Fruit fly (Drosophila melanogaster): Measurements from ENCODE around the gene CG33116.
A peak's percentile ranks its signal among the peaks of the same experiment; 100 is the strongest.

The CG33116 gene

DNA sequence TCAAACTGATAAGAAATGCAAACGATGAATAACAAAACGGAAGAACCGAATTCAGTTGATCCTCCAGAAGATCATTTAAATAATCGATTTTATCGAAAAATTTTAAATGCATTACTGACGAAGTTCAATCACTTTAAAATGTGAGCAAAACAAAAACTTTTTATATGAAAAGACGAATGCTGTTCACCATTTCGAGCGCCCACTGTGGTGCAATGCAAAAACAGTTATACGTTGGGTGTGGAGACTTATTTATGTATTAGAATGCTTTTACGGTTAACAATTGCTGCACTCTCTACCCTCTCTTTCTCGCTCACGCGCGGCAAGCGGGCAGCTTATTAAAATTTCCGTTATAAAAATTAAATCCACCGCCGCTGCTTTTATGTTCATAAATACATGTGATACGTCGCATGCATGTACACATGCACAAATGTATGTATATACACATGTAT is 37.6 kb downstream of the CG33116 start:
- peak; percentile 45 for TF ChIP-seq CG17801 (GFP tag; optimal IDR thresholded peaks at IDR 0.05; ENCODE audit: partially characterized antibody)

DNA sequence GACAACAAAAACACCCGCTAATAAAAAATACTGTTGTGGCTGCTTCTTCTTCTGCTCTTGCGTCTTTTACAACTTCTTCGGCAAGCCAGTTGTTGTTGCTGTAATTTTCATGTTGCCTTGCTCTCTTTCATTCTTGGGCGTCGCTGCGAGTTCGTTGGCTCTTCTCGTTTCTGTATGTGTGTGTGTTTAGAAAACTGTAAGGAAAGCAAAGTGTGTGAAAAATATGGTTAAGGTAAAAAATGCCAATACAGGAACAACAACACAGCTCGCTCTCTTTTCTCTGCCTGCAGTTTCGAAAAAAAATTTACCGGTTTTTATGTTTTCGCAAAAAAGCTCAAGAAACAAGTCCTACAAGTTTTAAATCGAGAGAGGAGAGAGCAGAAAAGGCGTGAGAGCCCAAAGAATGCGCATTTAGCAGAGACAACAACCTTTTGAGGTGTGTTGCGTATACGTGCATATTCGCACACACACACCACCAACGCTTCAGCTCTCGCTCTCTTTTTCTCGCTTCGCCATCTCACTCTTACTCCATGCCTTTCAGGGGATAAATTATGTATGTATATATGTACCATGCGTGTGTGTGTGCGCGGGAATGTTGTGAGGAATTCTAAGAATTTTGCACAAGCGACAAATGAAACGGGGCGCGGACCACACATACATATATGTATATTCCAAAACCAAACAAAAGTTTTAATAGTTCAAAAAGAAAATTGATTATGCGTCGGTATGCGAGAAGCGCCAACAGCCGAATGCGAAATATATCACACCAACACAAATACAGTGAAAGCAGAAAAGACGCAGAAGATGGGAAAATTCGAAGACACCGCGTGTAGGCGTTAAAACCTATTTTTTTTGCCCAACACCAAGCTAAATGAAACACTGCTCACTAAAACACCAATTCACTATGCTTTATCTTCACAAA is 38.6 kb downstream of the CG33116 start:
- no peak for TF ChIP-seq CG17801 (GFP tag; optimal IDR thresholded peaks at IDR 0.05; ENCODE audit: partially characterized antibody)

DNA sequence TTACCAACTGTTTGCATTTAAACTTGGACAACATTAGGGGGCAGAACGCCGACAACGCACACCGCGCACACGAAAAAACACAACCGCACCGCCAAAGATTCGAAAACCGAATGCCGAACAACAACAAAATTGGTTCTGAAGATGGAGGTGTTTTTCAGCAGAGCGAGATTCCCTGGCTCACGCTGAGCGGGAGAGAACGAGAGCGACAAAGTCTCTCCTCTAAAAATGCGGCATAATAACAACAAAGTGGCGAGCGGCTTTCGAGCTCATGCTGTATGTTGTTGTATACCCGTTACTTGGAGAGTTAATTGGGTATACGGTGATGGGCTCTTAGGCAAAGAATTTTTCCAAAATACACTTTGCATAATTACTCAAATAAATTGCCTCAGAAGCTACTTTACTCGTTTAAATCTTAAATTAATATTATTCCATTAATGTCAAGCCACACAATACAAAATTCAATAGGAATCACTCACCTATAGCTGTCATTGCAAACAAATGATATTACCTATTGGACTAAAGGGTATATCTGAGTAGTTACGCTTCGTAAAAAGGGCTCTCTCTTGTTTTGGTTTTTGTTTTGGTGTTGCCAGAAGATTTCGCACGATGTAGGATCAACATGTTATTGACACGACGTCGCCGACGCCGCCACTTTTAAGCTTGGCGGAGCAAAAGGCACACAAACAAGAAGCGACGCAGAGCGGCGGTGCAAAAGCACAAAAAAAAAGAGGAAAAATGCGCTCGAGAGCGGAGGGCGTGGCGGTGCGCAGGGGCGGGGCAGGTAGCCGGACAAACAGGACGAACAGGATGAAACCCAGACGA is 39.4 kb downstream of the CG33116 start:
- peak; percentile 56 for TF ChIP-seq CG17801 (GFP tag; optimal IDR thresholded peaks at IDR 0.05; ENCODE audit: partially characterized antibody)

DNA sequence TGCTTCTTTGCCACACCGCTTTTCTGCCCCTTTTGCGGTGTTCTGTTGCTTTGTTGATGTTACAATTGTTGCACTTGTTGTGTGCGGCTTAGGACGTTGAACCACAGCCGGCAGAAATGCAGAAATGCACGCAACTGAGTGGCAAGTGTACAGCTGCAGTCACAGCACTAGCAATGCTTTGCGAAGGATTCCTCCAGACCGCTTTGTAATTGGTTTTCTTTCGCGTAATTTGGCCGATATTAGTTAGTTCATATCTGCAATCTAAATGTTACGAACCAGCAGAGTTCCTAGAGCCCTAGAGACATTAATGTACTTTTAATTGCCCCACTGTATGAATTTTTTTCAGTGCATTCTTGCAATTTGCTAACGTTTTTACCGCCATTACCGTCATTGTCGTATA is 41.1 kb downstream of the CG33116 start:
- TF ChIP-seq CG17801 (GFP tag; optimal IDR thresholded peaks at IDR 0.05; ENCODE audit: partially characterized antibody), result no peak

DNA sequence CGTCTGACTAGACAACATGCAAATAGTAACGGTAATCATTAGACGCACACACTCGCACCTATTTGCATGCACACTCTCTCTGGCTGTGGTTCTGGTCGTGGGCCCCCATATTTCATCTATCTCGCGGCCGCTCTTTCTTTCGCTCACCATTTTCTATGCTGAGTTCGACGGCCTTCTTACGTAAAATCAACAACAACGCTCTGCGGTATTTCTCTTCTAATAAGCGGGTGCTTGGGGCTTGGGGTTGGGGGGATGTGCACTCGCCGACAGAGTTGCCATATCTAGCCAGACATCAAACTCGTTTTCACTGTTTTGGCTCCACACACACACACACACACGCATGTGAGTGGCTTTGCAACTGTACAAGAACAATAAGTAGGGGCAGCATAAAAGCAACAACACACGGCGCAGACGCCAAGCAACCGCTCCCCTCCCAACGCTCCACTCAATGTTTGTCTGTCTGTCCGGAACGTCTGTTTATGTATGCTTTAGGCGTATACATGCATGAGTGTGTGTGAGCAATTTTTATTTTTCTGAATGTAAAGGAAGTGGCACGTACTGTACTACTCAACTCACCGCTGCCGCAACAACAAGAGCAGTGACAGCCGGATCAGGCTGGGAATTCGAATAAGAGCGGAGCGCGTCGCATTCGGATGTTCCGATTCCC is 41.8 kb downstream of the CG33116 start:
- no peak for TF ChIP-seq CG17801 (GFP tag; optimal IDR thresholded peaks at IDR 0.05; ENCODE audit: partially characterized antibody)

DNA sequence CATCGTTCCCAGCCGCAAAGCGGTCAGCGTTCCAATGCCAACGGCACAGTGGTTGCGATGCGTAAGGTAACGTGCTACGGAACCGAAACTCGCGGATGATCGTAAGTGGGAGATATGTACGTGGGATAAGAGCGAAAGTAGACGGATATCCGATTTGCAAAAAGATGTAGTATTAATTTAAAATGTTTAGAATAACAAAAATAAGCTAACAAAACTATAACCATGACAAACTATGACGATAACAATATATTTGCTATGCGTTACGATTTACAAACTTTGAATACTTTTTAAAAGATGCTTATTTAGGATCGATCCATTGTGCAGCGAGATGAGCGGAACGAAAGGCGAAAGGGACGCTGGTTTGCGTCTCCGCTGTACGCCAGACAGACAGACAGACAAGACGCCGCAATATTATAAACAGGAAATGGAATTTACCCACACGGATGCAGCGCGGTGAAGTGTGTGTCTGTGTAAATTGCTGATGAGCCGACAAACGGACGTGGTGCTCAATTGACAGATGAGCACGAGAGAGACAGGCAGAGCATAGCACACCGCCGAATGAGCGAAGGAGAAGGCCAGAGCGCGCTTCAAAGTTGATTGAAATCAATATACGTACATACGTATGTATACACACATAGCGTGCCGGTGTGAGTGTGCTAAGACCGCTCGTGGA is 42.5 kb downstream of the CG33116 start:
- peak; percentile 14 for TF ChIP-seq CG17801 (GFP tag; optimal IDR thresholded peaks at IDR 0.05; ENCODE audit: partially characterized antibody)

DNA sequence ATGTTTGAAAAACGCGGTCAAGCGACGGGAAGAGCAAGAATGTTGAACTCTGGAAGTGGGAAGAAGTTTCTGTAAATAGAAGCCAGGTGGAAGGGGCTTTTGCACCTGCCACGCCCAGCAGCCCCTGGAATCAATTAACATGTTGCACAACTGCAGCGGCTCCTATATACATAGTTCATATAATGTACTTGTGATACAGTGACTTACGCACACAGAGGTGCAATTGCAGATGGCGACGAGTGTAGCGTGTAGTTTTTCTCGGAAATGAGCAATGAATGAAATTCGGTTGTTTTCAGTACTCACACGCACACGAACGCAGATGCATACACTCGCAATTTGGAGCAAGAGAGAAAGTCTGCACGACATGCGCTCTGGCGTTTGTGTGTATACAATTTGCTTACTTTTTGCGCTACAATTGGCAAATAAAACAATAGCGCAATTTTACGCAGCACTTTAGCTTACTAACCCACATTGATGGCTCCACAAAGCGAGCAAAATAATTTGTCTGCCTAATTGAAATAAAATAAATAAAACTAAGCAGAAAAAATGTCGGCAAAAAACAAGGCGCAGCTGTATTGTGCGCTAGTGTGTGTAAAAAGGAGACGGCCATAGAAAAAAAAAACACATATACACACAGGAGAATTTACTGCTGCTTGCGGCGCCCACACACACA is 43.2 kb downstream of the CG33116 start:
- TF ChIP-seq CG17801 (GFP tag; optimal IDR thresholded peaks at IDR 0.05; ENCODE audit: partially characterized antibody), result peak; percentile 56

DNA sequence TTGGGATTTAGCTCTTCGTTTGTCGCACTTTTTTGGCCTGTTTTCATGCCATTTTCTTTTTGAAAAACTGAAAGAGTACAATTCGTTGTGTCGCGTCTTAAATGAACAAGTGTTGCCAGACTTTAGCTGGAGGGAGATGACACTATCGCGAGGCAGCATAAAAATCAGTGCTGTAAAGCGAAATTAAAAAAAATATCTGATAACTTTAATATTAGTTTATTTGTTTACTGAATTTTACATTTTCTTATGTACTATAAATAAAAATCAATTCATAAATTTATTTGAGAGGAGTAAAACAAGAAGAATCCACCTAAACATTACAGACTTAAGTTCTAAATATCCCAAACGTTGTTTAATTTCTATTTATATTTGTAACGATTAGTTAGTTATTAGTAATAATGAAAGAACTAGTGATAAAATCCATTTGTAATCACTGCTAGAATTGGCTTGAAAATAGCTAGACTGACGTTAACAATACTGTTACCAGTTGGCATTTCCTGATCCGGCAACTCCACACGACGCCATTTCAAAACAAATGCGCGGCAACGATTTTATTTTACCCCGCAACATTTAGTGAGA is 44.0 kb downstream of the CG33116 start, which contains the start of the genes spi and msb1l:
Gene spi, minus strand, starts transcription at position 129 of the 579 bp plus-strand sequence.
Gene msb1l, plus strand, starts transcription at position 515 of the 579 bp plus-strand sequence.
- peak; percentile 17 for TF ChIP-seq CG17801 (GFP tag; optimal IDR thresholded peaks at IDR 0.05; ENCODE audit: partially characterized antibody)

DNA sequence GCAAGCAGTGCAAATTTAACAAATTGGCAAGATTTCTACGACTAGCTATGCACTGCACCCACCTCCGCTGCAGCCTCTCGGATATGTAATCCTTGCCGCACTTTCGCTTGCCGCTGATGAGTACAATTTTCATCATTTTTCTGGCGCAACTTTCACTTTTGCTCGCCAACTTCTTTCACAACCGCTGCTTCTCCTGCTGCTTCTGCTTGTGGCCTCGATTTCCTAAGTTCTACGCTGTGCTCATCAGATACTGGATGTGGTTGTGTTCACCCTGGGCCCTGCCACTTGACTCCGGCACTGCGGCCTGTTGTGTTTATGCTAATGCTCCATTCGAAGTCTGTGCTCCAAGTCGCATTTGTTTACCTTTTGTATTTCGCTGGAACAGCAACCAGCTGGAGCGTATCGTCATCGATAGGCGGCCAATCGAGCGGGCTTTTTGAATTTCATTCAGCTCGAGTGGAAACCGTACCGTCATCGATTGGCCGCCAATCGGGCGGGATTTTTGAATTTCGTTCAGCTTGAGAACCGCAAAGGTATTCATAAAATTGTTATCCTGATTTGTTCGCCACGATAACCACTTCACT is 46.8 kb downstream of the CG33116 start, which contains the start of gene Pmvk:
Gene Pmvk, minus strand, starts transcription at position 357 of the 584 bp plus-strand sequence.
- TF ChIP-seq CG17801 (GFP tag; optimal IDR thresholded peaks at IDR 0.05; ENCODE audit: partially characterized antibody), result no peak

DNA sequence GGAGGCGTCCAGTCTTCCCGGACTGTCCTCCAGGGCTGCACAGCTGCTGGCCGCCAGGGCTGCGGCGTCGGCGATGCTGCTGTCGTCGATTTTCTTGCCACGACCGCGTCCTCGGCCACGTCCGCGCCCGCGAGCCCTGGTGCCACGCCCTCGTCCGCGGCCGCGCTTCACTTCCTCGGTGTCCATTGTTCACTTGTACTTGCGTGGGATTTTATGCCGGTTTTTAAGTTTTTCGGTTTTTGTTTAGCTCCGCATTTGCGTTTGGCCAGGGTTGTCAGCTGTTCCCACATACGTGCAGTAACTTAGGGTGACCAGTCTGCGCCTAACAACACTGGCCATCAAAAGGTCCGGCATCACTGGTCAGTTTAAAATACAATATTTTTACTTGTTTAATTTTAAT is 48.9 kb downstream of the CG33116 start, which contains the start of gene Hakai:
Gene Hakai, minus strand, starts transcription at position 290 of the 400 bp plus-strand sequence.
- TF ChIP-seq CG17801 (GFP tag; optimal IDR thresholded peaks at IDR 0.05; ENCODE audit: partially characterized antibody), result peak; percentile 36

DNA sequence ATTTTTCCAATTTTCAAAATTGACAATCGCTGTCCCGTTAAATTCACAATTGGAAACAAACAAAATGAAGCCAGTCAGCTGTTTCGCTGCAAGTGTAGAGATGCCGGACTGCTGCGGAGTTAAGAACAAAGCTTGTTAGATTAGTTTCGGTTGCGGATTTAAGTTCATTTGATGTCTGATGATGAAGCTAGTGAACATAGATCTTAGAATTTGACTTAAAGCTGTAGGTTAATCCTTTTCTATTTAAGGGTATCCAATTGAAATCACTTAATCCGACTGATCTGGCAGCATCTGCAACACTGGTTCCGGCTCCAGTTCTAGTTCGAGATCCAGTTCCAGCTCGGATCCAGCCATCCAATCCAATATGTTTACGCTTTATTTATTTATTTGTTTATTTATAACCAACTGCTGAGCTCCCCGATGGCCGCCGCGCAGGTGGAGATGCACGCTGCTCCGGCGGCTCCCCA is 50.7 kb downstream of the CG33116 start, which contains the start of the genes PCNA2 and CG10366:
Gene PCNA2, minus strand, starts transcription at position 65 of the 467 bp plus-strand sequence.
Gene CG10366, plus strand, starts transcription at position 310 of the 467 bp plus-strand sequence.
- peak; percentile 48 for TF ChIP-seq CG17801 (GFP tag; optimal IDR thresholded peaks at IDR 0.05; ENCODE audit: partially characterized antibody)

DNA sequence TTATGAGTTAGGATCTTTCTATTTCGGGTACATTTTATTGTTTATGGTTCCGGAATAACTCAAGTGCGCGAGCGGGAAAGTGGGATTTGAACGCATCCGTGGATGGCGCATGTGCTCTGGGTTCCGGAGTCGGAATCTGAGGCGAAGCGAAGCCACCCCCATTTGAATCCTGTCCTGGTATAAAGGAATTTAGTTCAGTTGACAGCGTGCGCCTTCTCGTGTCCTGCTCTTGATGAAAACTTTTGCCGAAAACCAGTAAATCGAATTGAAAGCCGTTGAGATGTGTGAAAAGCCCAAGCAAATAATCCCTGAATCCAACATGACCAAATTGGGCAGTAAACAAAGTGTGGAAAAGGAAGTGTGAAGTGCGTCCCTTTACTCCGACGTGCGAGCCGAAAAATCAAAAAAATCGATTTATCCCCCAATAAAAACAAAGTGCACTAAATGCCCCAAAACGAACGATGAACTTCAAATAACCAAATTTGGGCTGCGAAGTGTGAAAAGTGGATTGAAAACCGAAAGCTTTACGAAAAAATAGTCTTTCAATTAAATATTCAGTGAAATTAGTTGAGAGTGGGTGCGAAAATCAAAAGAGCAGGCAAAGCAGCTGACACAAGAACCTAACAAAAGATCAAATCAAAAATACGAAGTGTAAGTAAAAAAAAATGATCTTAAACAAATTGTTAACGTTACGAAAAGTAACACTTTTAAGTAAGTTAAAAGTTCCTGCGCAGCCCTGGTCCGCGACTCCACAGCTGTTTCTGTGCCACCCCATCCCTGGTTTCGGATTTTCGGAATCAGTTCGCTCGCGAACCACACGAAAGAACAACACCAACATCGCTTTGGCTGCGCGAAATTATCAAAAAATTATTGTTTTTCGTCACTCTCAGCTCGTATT is 53.4 kb downstream of the CG33116 start, which contains the start of gene Lar:
Gene Lar, plus strand, starts transcription at position 188 of the 898 bp plus-strand sequence.
- TF ChIP-seq CG17801 (GFP tag; optimal IDR thresholded peaks at IDR 0.05; ENCODE audit: partially characterized antibody), result peak; percentile 34

Data from ovary, adult (tissue).